Worm (Caenorhabditis elegans) whole organism, L1 larva: ENCODE results near the gene peb-1.
A peak's percentile ranks its signal among the peaks of the same experiment; 100 is the strongest.

ENCODE experiments used
- C04F5.9 ChIP-seq: sonication (generic microtip); optimal IDR thresholded peaks from 2 replicates; lab custom pipeline; 2016; ENCODE audit warnings: missing genetic modification characterization, missing compliant biosample characterization
- F16B12.6 ChIP-seq: fragments of 150-350 bp; optimal IDR thresholded peaks from 2 replicates; lab custom pipeline; 2014; ENCODE audit warnings: missing biosample characterization, missing genetic modification characterization
- alr-1 ChIP-seq: fragments of 200-800 bp; sonication (Bioruptor generic); optimal IDR thresholded peaks from 2 replicates; lab custom pipeline; 2018; ENCODE audit warnings: borderline replicate concordance, mild to moderate bottlenecking, missing genetic modification characterization, missing compliant biosample characterization
- aly-2 ChIP-seq: fragments of 150-350 bp; optimal IDR thresholded peaks from 2 replicates; lab custom pipeline; 2014; ENCODE audit warnings: missing biosample characterization, missing genetic modification characterization
- ama-1 ChIP-seq: fragments of 150-350 bp; optimal IDR thresholded peaks from 2 replicates; lab custom pipeline; 2014
- blmp-1 ChIP-seq: fragments of 150-350 bp; optimal IDR thresholded peaks from 2 replicates; lab custom pipeline; 2014; ENCODE audit warnings: missing biosample characterization, missing genetic modification characterization
- ceh-63 ChIP-seq: fragments of 200-800 bp; sonication (Bioruptor generic); optimal IDR thresholded peaks from 2 replicates; lab custom pipeline; 2018; ENCODE audit warnings: mild to moderate bottlenecking, missing genetic modification characterization, missing compliant biosample characterization
- ceh-8 ChIP-seq: fragments of 200-800 bp; sonication (Bioruptor generic); optimal IDR thresholded peaks from 2 replicates; lab custom pipeline; 2018; ENCODE audit warnings: mild to moderate bottlenecking, missing genetic modification characterization, moderate library complexity, missing compliant biosample characterization
- ceh-90 ChIP-seq: sonication (generic microtip); optimal IDR thresholded peaks from 2 replicates; lab custom pipeline; 2016; ENCODE audit warnings: missing genetic modification characterization, missing compliant biosample characterization
- dpl-1 ChIP-seq, 3 experiments: fragments of 150-350 bp in 2 of 3; sonication (generic microtip) in 1 of 3; optimal IDR thresholded peaks; 2 replicates each; lab custom pipeline; 2014 to 2017; ENCODE audit warnings: missing biosample characterization in 3 of 3, missing genetic modification characterization in 3 of 3, missing genetic modification reagents in 3 of 3
- elt-2 ChIP-seq: sonication (generic microtip); optimal IDR thresholded peaks from 2 replicates; lab custom pipeline; 2016; ENCODE audit warnings: missing genetic modification characterization, mild to moderate bottlenecking, inconsistent platforms, missing compliant biosample characterization, missing genetic modification reagents
- elt-3 ChIP-seq, 6 experiments: fragments of 150-350 bp in 1 of 6; sonication (generic microtip); optimal IDR thresholded peaks; 2 replicates each; lab custom pipeline; 2017 to 2018; ENCODE audit warnings: missing biosample characterization in 6 of 6, missing genetic modification characterization in 6 of 6, inconsistent platforms in 1 of 6
- fkh-4 ChIP-seq: sonication (generic microtip); optimal IDR thresholded peaks from 2 replicates; lab custom pipeline; 2016; ENCODE audit warnings: missing compliant biosample characterization, missing genetic modification characterization, borderline replicate concordance
- fos-1 ChIP-seq: fragments of 150-350 bp; optimal IDR thresholded peaks from 2 replicates; lab custom pipeline; 2014; ENCODE audit warnings: missing biosample characterization, missing genetic modification characterization
- grh-1 ChIP-seq: fragments of 200-800 bp; sonication (Bioruptor generic); IDR thresholded peaks from 2 replicates; pipeline ENCODE4 v1.3.6; 2022; ENCODE audit warnings: missing genetic modification reagents, missing genetic modification characterization, missing compliant biosample characterization
- hlh-4 ChIP-seq: sonication (generic microtip); optimal IDR thresholded peaks from 2 replicates; lab custom pipeline; 2016; ENCODE audit warnings: mild to moderate bottlenecking, missing genetic modification characterization, missing compliant biosample characterization
- irx-1 ChIP-seq: sonication (generic microtip); optimal IDR thresholded peaks from 2 replicates; lab custom pipeline; 2016; ENCODE audit warnings: missing genetic modification characterization, missing compliant biosample characterization
- isw-1 ChIP-seq: fragments of 200-800 bp; sonication (Bioruptor generic); IDR thresholded peaks from 2 replicates; pipeline ENCODE4 v1.3.6; 2022; ENCODE audit warnings: missing genetic modification characterization, missing compliant biosample characterization
- jun-1 ChIP-seq: fragments of 150-350 bp; optimal IDR thresholded peaks from 2 replicates; lab custom pipeline; 2014; ENCODE audit warnings: missing biosample characterization, missing genetic modification reagents, missing genetic modification characterization
- lin-14 ChIP-seq: fragments of 200-800 bp; sonication (Bioruptor generic); optimal IDR thresholded peaks from 2 replicates; lab custom pipeline; 2018; ENCODE audit warnings: mild to moderate bottlenecking, missing genetic modification characterization, moderate library complexity, missing compliant biosample characterization
- lin-15B ChIP-seq: fragments of 150-350 bp; sonication (generic microtip); optimal IDR thresholded peaks from 3 replicates; lab custom pipeline; 2014; ENCODE audit warnings: missing biosample characterization, missing genetic modification characterization
- lin-35 ChIP-seq, 2 experiments: fragments of 150-350 bp; optimal IDR thresholded peaks; 2 replicates each; lab custom pipeline; 2014; ENCODE audit warnings: missing biosample characterization in 2 of 2, missing genetic modification characterization in 2 of 2, missing genetic modification reagents in 2 of 2
- lin-39 ChIP-seq: fragments of 150-350 bp; optimal IDR thresholded peaks from 2 replicates; lab custom pipeline; 2014; ENCODE audit warnings: missing biosample characterization, missing genetic modification reagents, missing genetic modification characterization
- lir-3 ChIP-seq: sonication (generic microtip); optimal IDR thresholded peaks from 2 replicates; lab custom pipeline; 2016; ENCODE audit warnings: mild to moderate bottlenecking, missing genetic modification characterization, moderate library complexity, missing compliant biosample characterization; ENCODE audit not compliant: poor library complexity
- lsy-2 ChIP-seq, 2 experiments: fragments of 150-350 bp; optimal IDR thresholded peaks; 2 replicates each; lab custom pipeline; 2014; ENCODE audit warnings: missing biosample characterization in 2 of 2, missing genetic modification characterization in 2 of 2
- mab-9 ChIP-seq: fragments of 200-800 bp; sonication (Bioruptor generic); IDR thresholded peaks from 2 replicates; pipeline ENCODE4 v1.3.6; 2022; ENCODE audit warnings: missing genetic modification reagents, missing genetic modification characterization, missing compliant biosample characterization
- mef-2 ChIP-seq: fragments of 150-350 bp; optimal IDR thresholded peaks from 2 replicates; lab custom pipeline; 2014; ENCODE audit warnings: missing biosample characterization, missing genetic modification characterization
- nhr-19 ChIP-seq: fragments of 200-800 bp; sonication (Bioruptor generic); conservative IDR thresholded peaks from 2 replicates; pipeline ENCODE4 v1.3.6; 2022; ENCODE audit warnings: missing genetic modification characterization, missing compliant biosample characterization
- nhr-20 ChIP-seq: sonication (generic microtip); optimal IDR thresholded peaks from 2 replicates; lab custom pipeline; 2016; ENCODE audit warnings: mild to moderate bottlenecking, missing genetic modification characterization, missing compliant biosample characterization
- nhr-237 ChIP-seq: fragments of 150-350 bp; optimal IDR thresholded peaks from 2 replicates; lab custom pipeline; 2014; ENCODE audit warnings: missing biosample characterization, missing genetic modification characterization
- nhr-28 ChIP-seq: fragments of 150-350 bp; optimal IDR thresholded peaks from 2 replicates; lab custom pipeline; 2014; ENCODE audit warnings: missing biosample characterization, missing genetic modification characterization
- nhr-71 ChIP-seq: sonication (generic microtip); optimal IDR thresholded peaks from 2 replicates; lab custom pipeline; 2016; ENCODE audit warnings: mild to moderate bottlenecking, missing genetic modification characterization, moderate library complexity, missing compliant biosample characterization
- nhr-84 ChIP-seq: sonication (generic microtip); optimal IDR thresholded peaks from 2 replicates; lab custom pipeline; 2017; ENCODE audit warnings: missing biosample characterization, missing genetic modification characterization
- nhr-85 ChIP-seq: sonication (generic microtip); peaks from one replicate; lab custom pipeline; 2016; ENCODE audit warnings: missing genetic modification characterization, inconsistent platforms, missing compliant biosample characterization
- pax-3 ChIP-seq: fragments of 200-800 bp; sonication (Bioruptor generic); optimal IDR thresholded peaks from 2 replicates; lab custom pipeline; 2018; ENCODE audit warnings: mild to moderate bottlenecking, missing genetic modification characterization, moderate library complexity, missing compliant biosample characterization
- pqm-1 ChIP-seq: sonication (generic microtip); optimal IDR thresholded peaks from 3 replicates; lab custom pipeline; 2017; ENCODE audit warnings: missing biosample characterization, missing genetic modification characterization
- skn-1 ChIP-seq: fragments of 150-350 bp; optimal IDR thresholded peaks from 2 replicates; lab custom pipeline; 2014; ENCODE audit warnings: missing biosample characterization, missing genetic modification characterization
- snpc-4 ChIP-seq: fragments of 150-350 bp; optimal IDR thresholded peaks from 2 replicates; lab custom pipeline; 2014; ENCODE audit warnings: missing biosample characterization, missing genetic modification characterization
- snu-23 ChIP-seq: sonication (generic microtip); optimal IDR thresholded peaks from 2 replicates; lab custom pipeline; 2016; ENCODE audit warnings: missing genetic modification characterization, missing compliant biosample characterization
- sox-4 ChIP-seq: sonication (generic microtip); optimal IDR thresholded peaks from 2 replicates; lab custom pipeline; 2016; ENCODE audit warnings: missing genetic modification characterization, missing compliant biosample characterization
- sptf-1 ChIP-seq: fragments of 150-350 bp; optimal IDR thresholded peaks from 2 replicates; lab custom pipeline; 2014; ENCODE audit warnings: missing biosample characterization, missing genetic modification characterization
- unc-86 ChIP-seq: sonication (generic microtip); optimal IDR thresholded peaks from 2 replicates; lab custom pipeline; 2016; ENCODE audit warnings: missing genetic modification characterization, missing compliant biosample characterization
- xbp-1 ChIP-seq: sonication (generic microtip); optimal IDR thresholded peaks from 2 replicates; lab custom pipeline; 2016; ENCODE audit warnings: missing genetic modification characterization, missing compliant biosample characterization
- zip-4 ChIP-seq: fragments of 200-800 bp; sonication (Bioruptor generic); optimal IDR thresholded peaks from 2 replicates; lab custom pipeline; 2018; ENCODE audit warnings: mild to moderate bottlenecking, missing genetic modification characterization, moderate library complexity, missing compliant biosample characterization
- ztf-11 ChIP-seq, 2 experiments: sonication (generic microtip); optimal IDR thresholded peaks; 2 replicates each; lab custom pipeline; 2016 to 2017; ENCODE audit warnings: missing genetic modification characterization in 2 of 2, missing biosample characterization in 1 of 2, missing compliant biosample characterization in 1 of 2
- ztf-4 ChIP-seq: fragments of 150-350 bp; optimal IDR thresholded peaks from 2 replicates; lab custom pipeline; 2014; ENCODE audit warnings: missing biosample characterization, missing genetic modification characterization

peb-1 gene

DNA sequence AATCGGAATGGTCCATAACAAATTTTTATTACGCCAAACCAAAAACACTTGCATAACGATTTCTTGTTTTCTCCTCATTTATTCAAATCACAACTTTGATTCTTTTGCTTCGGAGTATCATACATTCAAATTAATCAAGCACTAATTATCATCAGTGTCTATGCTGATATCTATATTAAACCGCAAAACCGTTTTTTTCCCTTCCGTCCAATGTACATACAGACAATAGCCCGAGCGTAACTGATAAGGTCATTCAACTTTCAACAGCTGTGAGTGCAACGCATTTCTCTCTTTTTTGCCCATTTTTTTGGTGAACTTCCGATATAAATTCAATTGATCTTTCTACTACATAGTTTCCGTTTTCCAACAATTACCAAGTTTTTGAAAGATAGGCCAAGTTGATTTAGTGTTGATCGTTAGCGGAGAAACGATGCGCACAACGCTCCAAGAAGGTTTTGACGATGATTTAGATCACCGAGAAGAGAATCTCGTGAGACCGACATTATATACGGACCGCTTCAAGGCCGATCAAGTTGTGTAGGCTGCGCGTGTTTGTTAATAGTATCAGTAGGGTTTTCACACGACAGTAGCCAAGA is 33.0 kb upstream of the peb-1 start (continued):
- TF ChIP-seq alr-1 (tag; lab: Kevin White, UChicago) (no peak), ceh-8 (GFP tag; lab: Kevin White, UChicago) (no peak), lsy-2 (tag; optimal IDR thresholded peaks at IDR 0.05; lab: Kevin White, UChicago) (no peak), snu-23 (peak; percentile 33), fos-1 (tag; lab: Kevin White, UChicago) (no peak), jun-1 (no peak), ztf-11 (tag; optimal IDR thresholded peaks at IDR 0.05; lab: Kevin White, UChicago) (no peak), nhr-20 (tag; lab: Kevin White, UChicago) (peak; percentile 30), lin-39 (no peak), snpc-4 (no peak), zip-4 (GFP tag; lab: Kevin White, UChicago) (no peak), nhr-84 (no peak), unc-86 (tag; lab: Kevin White, UChicago) (no peak), ceh-90 (tag; lab: Kevin White, UChicago) (no peak), pqm-1 (tag; lab: Kevin White, UChicago) (no peak), sox-4 (no peak), mab-9 (GFP tag; lab: Robert Waterston, UW) (no peak), xbp-1 (tag; lab: Kevin White, UChicago) (no peak), grh-1 (GFP tag; lab: Robert Waterston, UW) (no peak), nhr-237 (tag; lab: Kevin White, UChicago) (no peak), nhr-28 (tag; lab: Kevin White, UChicago) (no peak), C04F5.9 (tag; lab: Kevin White, UChicago) (no peak), elt-2 (tag; lab: Kevin White, UChicago) (peak; percentile 66), hlh-4 (tag; lab: Kevin White, UChicago) (no peak), sptf-1 (no peak), aly-2 (tag; lab: Kevin White, UChicago) (no peak), nhr-71 (tag; lab: Kevin White, UChicago) (peak; percentile 30), mef-2 (tag; lab: Kevin White, UChicago) (no peak), ceh-63 (no peak), ztf-4 (tag; lab: Kevin White, UChicago) (no peak), pax-3 (tag; lab: Kevin White, UChicago) (no peak), nhr-19 (GFP tag; lab: Robert Waterston, UW) (0 out of 2 replicates have a peak, but pooled peaks have one; percentile 3)

DNA sequence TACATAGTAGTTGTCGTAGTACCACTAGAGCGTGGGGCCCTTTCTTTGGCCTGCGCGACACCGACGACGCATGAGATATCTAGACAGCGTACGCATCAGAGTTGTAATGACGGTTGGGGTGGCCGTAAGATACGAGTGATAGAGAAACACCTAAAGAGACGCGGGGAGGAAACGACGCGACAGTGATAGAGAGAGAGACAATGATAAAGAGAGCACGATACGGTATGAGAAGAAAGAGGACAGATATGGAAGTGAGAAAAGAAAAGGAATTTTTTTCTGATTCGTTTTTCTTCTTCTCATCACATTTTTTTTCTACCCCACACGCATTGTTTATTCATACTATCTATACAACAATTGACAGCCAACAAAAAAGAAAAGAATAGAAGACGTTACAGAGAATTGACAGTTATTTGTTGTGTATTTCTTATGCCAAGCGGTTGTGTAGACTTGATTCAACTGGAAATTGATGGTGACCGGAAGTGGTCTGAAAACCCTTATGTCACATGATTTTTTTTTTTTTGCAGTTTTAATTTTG is 32.4 kb upstream of the peb-1 start:
- peak in 1 of 6 experiments; percentile 46 for TF ChIP-seq elt-3 (tag; optimal IDR thresholded peaks at IDR 0.05; lab: Kevin White, UChicago)
- TF ChIP-seq lin-35 (GFP tag; optimal IDR thresholded peaks at IDR 0.05; lab: Kevin White, UChicago) = peak in 1 of 2 experiments; percentile 4
- no peak for TF ChIP-seq dpl-1 (GFP tag; optimal IDR thresholded peaks at IDR 0.05; lab: Kevin White, UChicago)
- TF ChIP-seq F16B12.6 = no peak
- no peak for TF ChIP-seq lin-15B (tag; lab: Kevin White, UChicago)
- peak; percentile 8 for TF ChIP-seq lin-14
- peak; percentile 73 for TF ChIP-seq nhr-85 (tag; lab: Kevin White, UChicago)
- peak; percentile 47 for TF ChIP-seq elt-2 (tag; lab: Kevin White, UChicago)
- TF ChIP-seq skn-1 (tag; lab: Kevin White, UChicago) = peak; percentile 22
- TF ChIP-seq lsy-2 (tag; optimal IDR thresholded peaks at IDR 0.05; lab: Kevin White, UChicago) = peak in 1 of 2 experiments; percentile 34
- TF ChIP-seq ama-1 = no peak
- no peak for TF ChIP-seq irx-1 (tag; lab: Kevin White, UChicago)
- TF ChIP-seq fkh-4 (tag; lab: Kevin White, UChicago) = no peak
- TF ChIP-seq lir-3 (tag; lab: Kevin White, UChicago) = no peak
- peak; percentile 63 for TF ChIP-seq blmp-1 (tag; lab: Kevin White, UChicago)
- no peak for TF ChIP-seq isw-1 (GFP tag; lab: Robert Waterston, UW)
